ENCODE assay signal across 1 fruit fly cellular context in genomic region chr3L:3472786-3473185, dm6.
TF ChIP-seq lines count a peak whose summit lies in the region.

No protein-coding gene starts in this region.

TF ChIP-seq in whole organism, embryonic, 481 proteins besides CTCF, POLR2A, EP300 and RAD21 (continued from another document and continues in another):
- TF ChIP-seq dmrt99B (tag; optimal IDR thresholded peaks at IDR 0.05; lab: Kevin White, UChicago) (peak; percentile 76), HLHmδ (GFP tag; optimal IDR thresholded peaks at IDR 0.05; lab: Kevin White, UChicago) (no peak), Rfx (GFP tag; IDR thresholded peaks at IDR 0.05; lab: Robert Waterston, UW) (peak; percentile 86), CG15479 (GFP tag; optimal IDR thresholded peaks at IDR 0.05; lab: Kevin White, UChicago) (no peak), kni (GFP tag; optimal IDR thresholded peaks at IDR 0.05; lab: Kevin White, UChicago) (no peak), MTF-1 (GFP tag; optimal IDR thresholded peaks at IDR 0.05; lab: Kevin White, UChicago; ENCODE audit: borderline replicate concordance) (peak; percentile 56), Stat92E (GFP tag; optimal IDR thresholded peaks at IDR 0.05; lab: Kevin White, UChicago) (no peak), CG17568 (GFP tag; optimal IDR thresholded peaks at IDR 0.05; lab: Kevin White, UChicago) (peak; percentile 91), odd (GFP tag; optimal IDR thresholded peaks at IDR 0.05; lab: Kevin White, UChicago) (peak; percentile 61), Mad (GFP tag; optimal IDR thresholded peaks at IDR 0.05; lab: Kevin White, UChicago) (no peak), CG12299 (tag; optimal IDR thresholded peaks at IDR 0.05; lab: Kevin White, UChicago) (peak; percentile 88), stc (GFP tag; IDR thresholded peaks at IDR 0.05; lab: Robert Waterston, UW) (peak; percentile 73), tll (GFP tag; optimal IDR thresholded peaks at IDR 0.05; lab: Kevin White, UChicago) (no peak), C15 (GFP tag; IDR thresholded peaks at IDR 0.05; lab: Robert Waterston, UW) (no peak), Jarid2 (GFP tag; optimal IDR thresholded peaks at IDR 0.05; lab: Kevin White, UChicago) (peak; percentile 19), HLH4C (GFP tag; IDR thresholded peaks at IDR 0.05; lab: Robert Waterston, UW; ENCODE audit: partially characterized antibody) (no peak), H15 (GFP tag; IDR thresholded peaks at IDR 0.05; lab: Robert Waterston, UW) (peak; percentile 59; the same call in 1 of the 3 replicates), jumu (GFP tag; optimal IDR thresholded peaks at IDR 0.05; lab: Kevin White, UChicago) (peak; percentile 1), Atf6 (GFP tag; IDR thresholded peaks at IDR 0.05; lab: Robert Waterston, UW) (peak; percentile 71), zen (tag; optimal IDR thresholded peaks at IDR 0.05; lab: Kevin White, UChicago) (peak; percentile 22), CG31441 (GFP tag; IDR thresholded peaks at IDR 0.05; lab: Robert Waterston, UW) (peak; percentile 69), slp2 (GFP tag; optimal IDR thresholded peaks at IDR 0.05; lab: Kevin White, UChicago) (peak; percentile 28), CG14014 (GFP tag; IDR thresholded peaks at IDR 0.05; lab: Robert Waterston, UW) (peak; percentile 86), Elba2 (GFP tag; optimal IDR thresholded peaks at IDR 0.05; lab: Kevin White, UChicago) (no peak), Taf1 (GFP tag; IDR thresholded peaks at IDR 0.05; lab: Robert Waterston, UW) (peak; percentile 50; the same call in 1 of the 2 replicates), Hand (GFP tag; optimal IDR thresholded peaks at IDR 0.05; lab: Kevin White, UChicago) (peak; percentile 91), CG7271 (tag; optimal IDR thresholded peaks at IDR 0.05; lab: Kevin White, UChicago) (peak; percentile 51), sc (optimal IDR thresholded peaks at IDR 0.05; lab: Kevin White, UChicago) (no peak), sc (GFP tag; optimal IDR thresholded peaks at IDR 0.05; lab: Kevin White, UChicago) (peak; percentile 37), sna (GFP tag; IDR thresholded peaks at IDR 0.05; lab: Robert Waterston, UW; ENCODE audit: partially characterized antibody) (no peak), D19B (GFP tag; optimal IDR thresholded peaks at IDR 0.05; lab: Kevin White, UChicago) (peak; percentile 42), CG4820 (GFP tag; optimal IDR thresholded peaks at IDR 0.05; lab: Kevin White, UChicago) (peak; percentile 32), fu2 (GFP tag; optimal IDR thresholded peaks at IDR 0.05; lab: Kevin White, UChicago) (peak; percentile 63), CG9932 (GFP tag; IDR thresholded peaks at IDR 0.05; lab: Robert Waterston, UW) (peak; percentile 71), aop (GFP tag; IDR thresholded peaks at IDR 0.05; lab: Robert Waterston, UW) (no peak), lola (GFP tag; optimal IDR thresholded peaks at IDR 0.05; lab: Kevin White, UChicago) (peak in 1 of 3 experiments; percentile 2), CG13296 (GFP tag; optimal IDR thresholded peaks at IDR 0.05; lab: Kevin White, UChicago) (peak; percentile 86), Chrac-16 (GFP tag; optimal IDR thresholded peaks at IDR 0.05; lab: Kevin White, UChicago) (peak; percentile 47), cas (GFP tag; IDR thresholded peaks at IDR 0.05; lab: Robert Waterston, UW) (0 out of 2 replicates have a peak, but pooled peaks have one; percentile 44), CG17829 (tag; optimal IDR thresholded peaks at IDR 0.05; lab: Kevin White, UChicago) (peak; percentile 55), CG6765 (GFP tag; optimal IDR thresholded peaks at IDR 0.05; lab: Kevin White, UChicago) (peak; percentile 79), CG1832 (GFP tag; optimal IDR thresholded peaks at IDR 0.05; lab: Kevin White, UChicago) (no peak), scrt (GFP tag; optimal IDR thresholded peaks at IDR 0.05; lab: Kevin White, UChicago) (peak; percentile 79), E2f2 (GFP tag; IDR thresholded peaks at IDR 0.05; lab: Robert Waterston, UW) (peak; percentile 45; the same call in 1 of the 2 replicates), GATAe (GFP tag; conservative IDR thresholded peaks at IDR 0.05; lab: Robert Waterston, UW) (no peak), NC2α (GFP tag; optimal IDR thresholded peaks at IDR 0.05; lab: Kevin White, UChicago) (peak; percentile 47), CG10565 (GFP tag; optimal IDR thresholded peaks at IDR 0.05; lab: Kevin White, UChicago) (no peak), CG13624 (GFP tag; optimal IDR thresholded peaks at IDR 0.05; lab: Kevin White, UChicago) (peak; percentile 57), B-H2 (GFP tag; optimal IDR thresholded peaks at IDR 0.05; lab: Kevin White, UChicago) (peak; percentile 89), CG3281 (GFP tag; optimal IDR thresholded peaks at IDR 0.05; lab: Kevin White, UChicago) (peak; percentile 88), salm (tag; optimal IDR thresholded peaks at IDR 0.05; lab: Kevin White, UChicago) (peak; percentile 65), CG4854 (GFP tag; optimal IDR thresholded peaks at IDR 0.05; lab: Kevin White, UChicago) (peak; percentile 29), tap (tag; optimal IDR thresholded peaks at IDR 0.05; lab: Kevin White, UChicago) (peak; percentile 41), z (GFP tag; IDR thresholded peaks at IDR 0.05; lab: Robert Waterston, UW) (no peak), cwo (GFP tag; optimal IDR thresholded peaks at IDR 0.05; lab: Kevin White, UChicago) (peak; percentile 85), CHES-1-like (GFP tag; optimal IDR thresholded peaks at IDR 0.05; lab: Kevin White, UChicago) (peak; percentile 71), Kr (GFP tag; optimal IDR thresholded peaks at IDR 0.05; lab: Kevin White, UChicago) (no peak), CG31388 (GFP tag; optimal IDR thresholded peaks at IDR 0.05; lab: Kevin White, UChicago) (no peak), CG10431 (GFP tag; optimal IDR thresholded peaks at IDR 0.05; lab: Kevin White, UChicago) (peak; percentile 12), CG7963 (GFP tag; IDR thresholded peaks at IDR 0.05; lab: Robert Waterston, UW; ENCODE audit: partially characterized antibody) (no peak), crp (GFP tag; optimal IDR thresholded peaks at IDR 0.05; lab: Kevin White, UChicago) (no peak), Poxn (GFP tag; IDR thresholded peaks at IDR 0.05; lab: Robert Waterston, UW) (no peak), bowl (GFP tag; IDR thresholded peaks at IDR 0.05; lab: Robert Waterston, UW) (peak; percentile 44; the same call in 1 of the 2 replicates), Dbx (GFP tag; IDR thresholded peaks at IDR 0.05; lab: Robert Waterston, UW) (peak; percentile 66; the same call in 2 of the 3 replicates), CG31365 (tag; optimal IDR thresholded peaks at IDR 0.05; lab: Kevin White, UChicago) (peak; percentile 65), Sox100B (GFP tag; optimal IDR thresholded peaks at IDR 0.05; lab: Kevin White, UChicago) (peak; percentile 56), CG1603 (tag; optimal IDR thresholded peaks at IDR 0.05; lab: Kevin White, UChicago) (peak; percentile 28), sd (tag; optimal IDR thresholded peaks at IDR 0.05; lab: Kevin White, UChicago) (peak; percentile 55), mam (GFP tag; optimal IDR thresholded peaks at IDR 0.05; lab: Kevin White, UChicago) (peak; percentile 66), CG14860 (GFP tag; IDR thresholded peaks at IDR 0.05; lab: Robert Waterston, UW; ENCODE audit: partially characterized antibody) (no peak), danr (GFP tag; IDR thresholded peaks at IDR 0.05; lab: Robert Waterston, UW) (0 out of 2 replicates have a peak, but pooled peaks have one; percentile 25), ssp (GFP tag; IDR thresholded peaks at IDR 0.05; lab: Robert Waterston, UW) (no peak; the same call in 1 of the 2 replicates), CG7556 (GFP tag; optimal IDR thresholded peaks at IDR 0.05; lab: Kevin White, UChicago) (peak; percentile 87), CG11456 (GFP tag; IDR thresholded peaks at IDR 0.05; lab: Robert Waterston, UW) (peak; percentile 78), Ravus (GFP tag; IDR thresholded peaks at IDR 0.05; lab: Robert Waterston, UW) (no peak; the same call in 1 of the 2 replicates), Ets65A (GFP tag; lab: Kevin White, UChicago) (no peak), nom (GFP tag; optimal IDR thresholded peaks at IDR 0.05; lab: Kevin White, UChicago) (peak; percentile 15), CG4730 (GFP tag; IDR thresholded peaks at IDR 0.05; lab: Robert Waterston, UW) (peak; percentile 34; the same call in 1 of the 2 replicates), CG3995 (GFP tag; optimal IDR thresholded peaks at IDR 0.05; lab: Kevin White, UChicago) (no peak), CG14710 (tag; optimal IDR thresholded peaks at IDR 0.05; lab: Kevin White, UChicago) (peak; percentile 14), fd3F (GFP tag; optimal IDR thresholded peaks at IDR 0.05; lab: Kevin White, UChicago) (peak; percentile 72), CG17802 (tag; optimal IDR thresholded peaks at IDR 0.05; lab: Kevin White, UChicago) (no peak), CG3407 (GFP tag; optimal IDR thresholded peaks at IDR 0.05; lab: Kevin White, UChicago) (peak; percentile 20), CG6272 (GFP tag; IDR thresholded peaks at IDR 0.05; lab: Robert Waterston, UW) (no peak), klu (GFP tag; IDR thresholded peaks at IDR 0.05; lab: Robert Waterston, UW) (peak; percentile 38; the same call in 1 of the 2 replicates), grn (GFP tag; optimal IDR thresholded peaks at IDR 0.05; lab: Kevin White, UChicago) (peak; percentile 1), schlank (tag; optimal IDR thresholded peaks at IDR 0.05; lab: Kevin White, UChicago) (peak; percentile 79), CG6791 (GFP tag; IDR thresholded peaks at IDR 0.05; lab: Robert Waterston, UW; ENCODE audit: partially characterized antibody) (no peak), CG16815 (GFP tag; optimal IDR thresholded peaks at IDR 0.05; lab: Kevin White, UChicago) (peak; percentile 3), toy (GFP tag; IDR thresholded peaks at IDR 0.05; lab: Robert Waterston, UW) (no peak), Eip74EF (GFP tag; optimal IDR thresholded peaks at IDR 0.05; lab: Kevin White, UChicago) (peak in 1 of 2 experiments; percentile 29), CG12236 (GFP tag; optimal IDR thresholded peaks at IDR 0.05; lab: Kevin White, UChicago) (no peak), Neu2 (GFP tag; optimal IDR thresholded peaks at IDR 0.05; lab: Kevin White, UChicago; ENCODE audit: borderline replicate concordance) (no peak), row (GFP tag; IDR thresholded peaks at IDR 0.05; lab: Robert Waterston, UW) (peak; percentile 81), CrebB (tag; optimal IDR thresholded peaks at IDR 0.05; lab: Kevin White, UChicago) (peak; percentile 81), CG13424 (tag; optimal IDR thresholded peaks at IDR 0.05; lab: Kevin White, UChicago) (peak; percentile 82), bsh (GFP tag; optimal IDR thresholded peaks at IDR 0.05; lab: Kevin White, UChicago) (peak in 1 of 2 experiments; percentile 68), CG12942 (GFP tag; optimal IDR thresholded peaks at IDR 0.05; lab: Kevin White, UChicago) (peak; percentile 13), CG1233 (GFP tag; optimal IDR thresholded peaks at IDR 0.05; lab: Kevin White, UChicago) (peak; percentile 45), CG42726 (GFP tag; IDR thresholded peaks at IDR 0.05; lab: Robert Waterston, UW; ENCODE audit: partially characterized antibody) (no peak), zfh1 (GFP tag; IDR thresholded peaks at IDR 0.05; lab: Robert Waterston, UW) (peak; percentile 36; the same call in 1 of the 3 replicates), CG3163 (GFP tag; optimal IDR thresholded peaks at IDR 0.05; lab: Kevin White, UChicago) (no peak), Hmx (GFP tag; optimal IDR thresholded peaks at IDR 0.05; lab: Kevin White, UChicago) (no peak), stwl (tag; optimal IDR thresholded peaks at IDR 0.05; lab: Kevin White, UChicago) (no peak), CG8944 (GFP tag; optimal IDR thresholded peaks at IDR 0.05; lab: Kevin White, UChicago) (peak; percentile 2), ttk (GFP tag; IDR thresholded peaks at IDR 0.05; lab: Robert Waterston, UW) (no peak), CG16863 (GFP tag; optimal IDR thresholded peaks at IDR 0.05; lab: Kevin White, UChicago) (peak; percentile 65), Doc2 (GFP tag; IDR thresholded peaks at IDR 0.05; lab: Robert Waterston, UW) (no peak), Gug (GFP tag; IDR thresholded peaks at IDR 0.05; lab: Robert Waterston, UW) (peak; percentile 22; the same call in 1 of the 4 replicates), CG10462 (GFP tag; optimal IDR thresholded peaks at IDR 0.05; lab: Kevin White, UChicago) (no peak), CG32772 (GFP tag; IDR thresholded peaks at IDR 0.05; lab: Robert Waterston, UW) (0 out of 2 replicates have a peak, but pooled peaks have one; percentile 11), sima (GFP tag; optimal IDR thresholded peaks at IDR 0.05; lab: Kevin White, UChicago) (no peak), hbn (GFP tag; IDR thresholded peaks at IDR 0.05; lab: Robert Waterston, UW; ENCODE audit: partially characterized antibody) (no peak), CG4707 (GFP tag; optimal IDR thresholded peaks at IDR 0.05; lab: Kevin White, UChicago) (peak; percentile 14), CG30431 (GFP tag; optimal IDR thresholded peaks at IDR 0.05; lab: Kevin White, UChicago) (peak; percentile 18), vfl (GFP tag; optimal IDR thresholded peaks at IDR 0.05; lab: Kevin White, UChicago) (peak; percentile 3), CG4282 (GFP tag; optimal IDR thresholded peaks at IDR 0.05; lab: Kevin White, UChicago) (no peak), Scr (GFP tag; IDR thresholded peaks at IDR 0.05; lab: Robert Waterston, UW; ENCODE audit: partially characterized antibody) (no peak), D (optimal IDR thresholded peaks at IDR 0.05; lab: Kevin White, UChicago) (no peak), D (GFP tag; optimal IDR thresholded peaks at IDR 0.05; lab: Kevin White, UChicago) (peak; percentile 41), jigr1 (GFP tag; IDR thresholded peaks at IDR 0.05; lab: Robert Waterston, UW) (no peak), Dad (GFP tag; optimal IDR thresholded peaks at IDR 0.05; lab: Kevin White, UChicago) (peak; percentile 44), CG18599 (GFP tag; optimal IDR thresholded peaks at IDR 0.05; lab: Kevin White, UChicago) (peak; percentile 97), trem (tag; optimal IDR thresholded peaks at IDR 0.05; lab: Kevin White, UChicago) (no peak), Xbp1 (GFP tag; optimal IDR thresholded peaks at IDR 0.05; lab: Kevin White, UChicago) (peak; percentile 61), bab2 (GFP tag; optimal IDR thresholded peaks at IDR 0.05; lab: Kevin White, UChicago) (peak; percentile 44), wek (GFP tag; optimal IDR thresholded peaks at IDR 0.05; lab: Kevin White, UChicago) (peak; percentile 16), Opbp (GFP tag; IDR thresholded peaks at IDR 0.05; lab: Robert Waterston, UW; ENCODE audit: partially characterized antibody) (no peak), CG32532 (GFP tag; IDR thresholded peaks at IDR 0.05; lab: Robert Waterston, UW) (peak; percentile 85), CG1602 (GFP tag; optimal IDR thresholded peaks at IDR 0.05; lab: Kevin White, UChicago) (no peak)
